Worm (Caenorhabditis elegans): ENCODE measurements around the gene F09F9.3.

ce11 chrX:4131354-4131753 is 10.5 kb upstream of the F09F9.3 start:
- TF ChIP-seq sdz-38 (tag; optimal IDR thresholded peaks at IDR 0.05) (no peak), ZK185.1 (tag; optimal IDR thresholded peaks at IDR 0.05; ENCODE audit: poor library complexity, severe bottlenecking) (no peak)
